Worm (Caenorhabditis elegans) whole organism, L4 larva: Measurements from ENCODE around the gene pvf-1.

Experiments
- T26A8.4 ChIP-seq: fragments of 200-800 bp; sonication (Bioruptor generic); IDR thresholded peaks from 2 replicates; pipeline ENCODE4 v1.3.6; 2022; ENCODE audit warnings: missing genetic modification characterization, missing compliant biosample characterization
- aly-2 ChIP-seq: sonication (generic microtip); optimal IDR thresholded peaks from 2 replicates; lab custom pipeline; 2018; ENCODE audit warnings: missing biosample characterization, missing genetic modification characterization
- cey-2 ChIP-seq: sonication (generic microtip); optimal IDR thresholded peaks from 3 replicates; lab custom pipeline; 2017; ENCODE audit warnings: missing genetic modification characterization, mild to moderate bottlenecking, missing compliant biosample characterization, antibody characterized with exemption, borderline replicate concordance; ENCODE audit not compliant: insufficient read depth
- daf-8 ChIP-seq: fragments of 200-800 bp; sonication (Bioruptor generic); IDR thresholded peaks from 2 replicates; pipeline ENCODE4 v1.3.6; 2022; ENCODE audit warnings: missing genetic modification characterization, missing compliant biosample characterization
- egl-27 ChIP-seq: sonication (generic microtip); optimal IDR thresholded peaks from 3 replicates; lab custom pipeline; 2017; ENCODE audit warnings: missing biosample characterization, missing genetic modification reagents, missing genetic modification characterization
- fkh-10 ChIP-seq: fragments of 150-350 bp; optimal IDR thresholded peaks from 2 replicates; lab custom pipeline; 2014; ENCODE audit warnings: missing biosample characterization, missing genetic modification reagents, missing genetic modification characterization
- fos-1 ChIP-seq: fragments of 150-350 bp; optimal IDR thresholded peaks from 2 replicates; lab custom pipeline; 2014; ENCODE audit warnings: missing biosample characterization, missing genetic modification characterization
- jun-1 ChIP-seq: fragments of 150-350 bp; optimal IDR thresholded peaks from 2 replicates; lab custom pipeline; 2014; ENCODE audit warnings: missing biosample characterization, missing genetic modification reagents, missing genetic modification characterization
- lin-1 ChIP-seq: fragments of 200-800 bp; sonication (Bioruptor generic); IDR thresholded peaks from 2 replicates; pipeline ENCODE4 v1.3.6; 2022; ENCODE audit warnings: missing genetic modification reagents, missing genetic modification characterization, missing compliant biosample characterization
- nhr-11 ChIP-seq: fragments of 150-350 bp; optimal IDR thresholded peaks from 2 replicates; lab custom pipeline; 2014; ENCODE audit warnings: missing biosample characterization, missing genetic modification characterization
- nhr-77 ChIP-seq: fragments of 150-350 bp; optimal IDR thresholded peaks from 2 replicates; lab custom pipeline; 2014; ENCODE audit warnings: missing biosample characterization, missing genetic modification characterization
- snpc-4 ChIP-seq: fragments of 150-350 bp; optimal IDR thresholded peaks from 2 replicates; lab custom pipeline; 2014; ENCODE audit warnings: missing biosample characterization, missing genetic modification characterization
- ztf-11 ChIP-seq: fragments of 150-350 bp; optimal IDR thresholded peaks from 2 replicates; lab custom pipeline; 2014; ENCODE audit warnings: missing biosample characterization, missing genetic modification characterization

ce11 chrIII:1791949-1792348, 32.2 kb downstream of the pvf-1 start:
- TF ChIP-seq snpc-4 (tag; lab: Kevin White, UChicago) (no peak), egl-27 (tag; lab: Kevin White, UChicago) (no peak), fkh-10 (GFP tag; lab: Kevin White, UChicago) (peak; percentile 14), aly-2 (tag; lab: Kevin White, UChicago) (no peak), ztf-11 (no peak), nhr-11 (no peak), nhr-77 (tag; lab: Kevin White, UChicago) (no peak), T26A8.4 (no peak), lin-1 (GFP tag; lab: Robert Waterston, UW) (no peak), jun-1 (no peak), daf-8 (GFP tag; lab: Robert Waterston, UW) (no peak), cey-2 (no peak), fos-1 (no peak)
